Fruit fly (Drosophila melanogaster): ENCODE data around the gene hoe1.

Gene hoe1

dm6 chr2L:4976988-4977551 lies 44.9 kb upstream of the hoe1 start, which contains the start of the genes Gmd and CG3792 (continued):
- TF ChIP-seq CG10959 (GFP tag; IDR thresholded peaks at IDR 0.05) (peak; percentile 95), sima (GFP tag; optimal IDR thresholded peaks at IDR 0.05) (peak; percentile 77), chn (GFP tag; optimal IDR thresholded peaks at IDR 0.05) (peak; percentile 96), tap (tag; optimal IDR thresholded peaks at IDR 0.05) (peak; percentile 88), Adf1 (GFP tag; IDR thresholded peaks at IDR 0.05) (peak; percentile 83), CG1233 (GFP tag; optimal IDR thresholded peaks at IDR 0.05) (peak; percentile 94), CG14014 (GFP tag; IDR thresholded peaks at IDR 0.05) (peak; percentile 95), croc (GFP tag; conservative IDR thresholded peaks at IDR 0.05) (peak; percentile 94), CG12219 (GFP tag; optimal IDR thresholded peaks at IDR 0.05) (peak; percentile 91), CG6765 (GFP tag; optimal IDR thresholded peaks at IDR 0.05) (peak; percentile 90), CG9215 (GFP tag; IDR thresholded peaks at IDR 0.05) (peak; percentile 96), CG7357 (GFP tag; IDR thresholded peaks at IDR 0.05) (peak; percentile 90), Six4 (GFP tag; optimal IDR thresholded peaks at IDR 0.05) (peak; percentile 92), D19A (tag; optimal IDR thresholded peaks at IDR 0.05) (peak; percentile 91), CG10565 (GFP tag; optimal IDR thresholded peaks at IDR 0.05) (peak; percentile 86), MTF-1 (GFP tag; optimal IDR thresholded peaks at IDR 0.05; ENCODE audit: borderline replicate concordance) (peak; percentile 89), CG2199 (GFP tag; IDR thresholded peaks at IDR 0.05) (peak; percentile 81; the same call in 1 of the 3 replicates), schlank (tag; optimal IDR thresholded peaks at IDR 0.05) (peak; percentile 82), z (GFP tag; IDR thresholded peaks at IDR 0.05) (peak; percentile 35; the same call in 1 of the 3 replicates), gem (tag; optimal IDR thresholded peaks at IDR 0.05) (peak; percentile 95), CG14965 (GFP tag; optimal IDR thresholded peaks at IDR 0.05; ENCODE audit: borderline replicate concordance) (peak; percentile 39), usp (GFP tag; optimal IDR thresholded peaks at IDR 0.05) (no peak), CG12391 (tag; optimal IDR thresholded peaks at IDR 0.05) (peak; percentile 94), Atf-2 (GFP tag; optimal IDR thresholded peaks at IDR 0.05) (peak; percentile 96), CG6254 (GFP tag; optimal IDR thresholded peaks at IDR 0.05) (peak; percentile 90), CG11696 (GFP tag; IDR thresholded peaks at IDR 0.05) (peak; percentile 89), CG12744 (GFP tag; optimal IDR thresholded peaks at IDR 0.05) (peak; percentile 96), yki (optimal IDR thresholded peaks at IDR 0.05) (no peak), wor (GFP tag; IDR thresholded peaks at IDR 0.05) (peak; percentile 95), CkIIα-i1 (GFP tag; IDR thresholded peaks at IDR 0.05) (0 out of 2 replicates have a peak, but pooled peaks have one; percentile 41), CG2116 (GFP tag; optimal IDR thresholded peaks at IDR 0.05) (peak; percentile 92), Mad (GFP tag; optimal IDR thresholded peaks at IDR 0.05) (peak; percentile 90), Myb (GFP tag; optimal IDR thresholded peaks at IDR 0.05) (peak; percentile 77), Aef1 (GFP tag; IDR thresholded peaks at IDR 0.05) (peak; percentile 95), Fer3 (tag; optimal IDR thresholded peaks at IDR 0.05) (peak; percentile 96), CG1647 (GFP tag; optimal IDR thresholded peaks at IDR 0.05) (peak; percentile 90), CG14860 (GFP tag; IDR thresholded peaks at IDR 0.05; ENCODE audit: partially characterized antibody) (peak; percentile 92), vvl (GFP tag; IDR thresholded peaks at IDR 0.05) (peak; percentile 98), Ptx1 (GFP tag; IDR thresholded peaks at IDR 0.05) (peak; percentile 98), prd (optimal IDR thresholded peaks at IDR 0.05) (no peak), prd (GFP tag; IDR thresholded peaks at IDR 0.05) (peak; percentile 97), Atf3 (GFP tag; optimal IDR thresholded peaks at IDR 0.05) (peak; percentile 89), CG7271 (tag; optimal IDR thresholded peaks at IDR 0.05) (peak; percentile 77), B-H2 (GFP tag; optimal IDR thresholded peaks at IDR 0.05) (peak; percentile 96), CG12942 (GFP tag; optimal IDR thresholded peaks at IDR 0.05) (peak; percentile 95), CG2678 (tag; optimal IDR thresholded peaks at IDR 0.05) (peak; percentile 97), jing (GFP tag; optimal IDR thresholded peaks at IDR 0.05) (no peak), corto (GFP tag; optimal IDR thresholded peaks at IDR 0.05) (no peak), lmd (GFP tag; IDR thresholded peaks at IDR 0.05) (peak; percentile 97), sens-2 (GFP tag; IDR thresholded peaks at IDR 0.05) (peak; percentile 84; the same call in 1 of the 2 replicates), CG11456 (GFP tag; IDR thresholded peaks at IDR 0.05) (peak; percentile 96)

Data from whole organism, embryonic.